Worm (Caenorhabditis elegans) whole organism, L4 larva: ENCODE measurements around the gene sart-3.

ENCODE experiments used
- F10B5.3 ChIP-seq: sonication (generic microtip); optimal IDR thresholded peaks from 2 replicates; lab custom pipeline; 2016; ENCODE audit warnings: mild to moderate bottlenecking, missing genetic modification characterization, missing compliant biosample characterization
- F44E2.7 ChIP-seq: fragments of 200-800 bp; sonication (Bioruptor generic); IDR thresholded peaks from 2 replicates; pipeline ENCODE4 v2.1.2; 2022; ENCODE audit warnings: missing genetic modification characterization, missing compliant biosample characterization
- R02D3.7 ChIP-seq: fragments of 150-350 bp; sonication (generic microtip); optimal IDR thresholded peaks from 3 replicates; lab custom pipeline; 2014; ENCODE audit warnings: missing biosample characterization, missing genetic modification characterization
- T20F7.1 ChIP-seq: fragments of 200-800 bp; sonication (Bioruptor generic); optimal IDR thresholded peaks from 2 replicates; lab custom pipeline; 2018; ENCODE audit warnings: mild to moderate bottlenecking, missing genetic modification characterization, missing compliant biosample characterization
- Y48G9A.11 ChIP-seq: fragments of 200-800 bp; sonication (Bioruptor generic); IDR thresholded peaks from 2 replicates; pipeline ENCODE4 v1.3.6; 2022; ENCODE audit warnings: missing genetic modification reagents, missing genetic modification characterization, missing compliant biosample characterization
- Y5F2A.4 ChIP-seq: fragments of 200-800 bp; sonication (Bioruptor generic); optimal IDR thresholded peaks from 2 replicates; lab custom pipeline; 2018; ENCODE audit warnings: mild to moderate bottlenecking, missing genetic modification characterization, missing compliant biosample characterization
- Y75B8A.6 ChIP-seq: fragments of 200-800 bp; sonication (Bioruptor generic); IDR thresholded peaks from 2 replicates; pipeline ENCODE4 v1.3.6; 2022; ENCODE audit warnings: missing genetic modification reagents, missing genetic modification characterization, missing compliant biosample characterization
- ZK337.2 ChIP-seq: fragments of 200-800 bp; sonication (Bioruptor generic); IDR thresholded peaks from 2 replicates; pipeline ENCODE4 v1.3.6; 2022; ENCODE audit warnings: missing genetic modification reagents, missing genetic modification characterization, missing compliant biosample characterization
- ama-1 ChIP-seq: fragments of 150-350 bp; optimal IDR thresholded peaks from 2 replicates; lab custom pipeline; 2014; ENCODE audit warnings: inconsistent platforms, mixed read lengths
- ceh-20 ChIP-seq: fragments of 200-800 bp; sonication (Bioruptor generic); IDR thresholded peaks from 2 replicates; pipeline ENCODE4 v1.3.6; 2022; ENCODE audit warnings: missing genetic modification reagents, missing genetic modification characterization, missing compliant biosample characterization
- ceh-82 ChIP-seq: sonication (generic microtip); optimal IDR thresholded peaks from 2 replicates; lab custom pipeline; 2017; ENCODE audit warnings: missing biosample characterization, missing genetic modification characterization
- cey-2 ChIP-seq: sonication (generic microtip); optimal IDR thresholded peaks from 3 replicates; lab custom pipeline; 2017; ENCODE audit warnings: missing genetic modification characterization, mild to moderate bottlenecking, missing compliant biosample characterization, antibody characterized with exemption, borderline replicate concordance; ENCODE audit not compliant: insufficient read depth
- ctbp-1 ChIP-seq: fragments of 200-800 bp; sonication (Bioruptor generic); IDR thresholded peaks from 2 replicates; pipeline ENCODE4 v1.3.6; 2022; ENCODE audit warnings: missing genetic modification reagents, missing genetic modification characterization, missing compliant biosample characterization
- daf-12 ChIP-seq: fragments of 150-350 bp; optimal IDR thresholded peaks from 2 replicates; lab custom pipeline; 2014; ENCODE audit warnings: missing biosample characterization, missing genetic modification reagents, missing genetic modification characterization
- daf-8 ChIP-seq: fragments of 200-800 bp; sonication (Bioruptor generic); IDR thresholded peaks from 2 replicates; pipeline ENCODE4 v1.3.6; 2022; ENCODE audit warnings: missing genetic modification characterization, missing compliant biosample characterization
- dmd-9 ChIP-seq: fragments of 200-800 bp; sonication (Bioruptor generic); IDR thresholded peaks from 2 replicates; pipeline ENCODE4 v1.3.6; 2022; ENCODE audit warnings: missing genetic modification reagents, missing genetic modification characterization, missing compliant biosample characterization
- dpl-1 ChIP-seq: fragments of 150-350 bp; optimal IDR thresholded peaks from 2 replicates; lab custom pipeline; 2014; ENCODE audit warnings: missing biosample characterization, missing genetic modification reagents, missing genetic modification characterization
- duxl-1 ChIP-seq: sonication (generic microtip); optimal IDR thresholded peaks from 2 replicates; lab custom pipeline; 2016; ENCODE audit warnings: mild to moderate bottlenecking, missing genetic modification characterization, moderate library complexity, missing compliant biosample characterization; ENCODE audit not compliant: poor library complexity
- dve-1 ChIP-seq: sonication (generic microtip); optimal IDR thresholded peaks from 2 replicates; lab custom pipeline; 2017; ENCODE audit warnings: antibody characterized with exemption, mild to moderate bottlenecking, missing genetic modification characterization, missing compliant biosample characterization; ENCODE audit not compliant: insufficient read depth
- egl-27 ChIP-seq: sonication (generic microtip); optimal IDR thresholded peaks from 3 replicates; lab custom pipeline; 2017; ENCODE audit warnings: missing biosample characterization, missing genetic modification reagents, missing genetic modification characterization
- egl-43 ChIP-seq: fragments of 200-800 bp; sonication (Bioruptor generic); IDR thresholded peaks from 2 replicates; pipeline ENCODE4 v1.3.6; 2022; ENCODE audit warnings: missing genetic modification reagents, missing genetic modification characterization, missing compliant biosample characterization
- fkh-10 ChIP-seq: fragments of 150-350 bp; optimal IDR thresholded peaks from 2 replicates; lab custom pipeline; 2014; ENCODE audit warnings: missing biosample characterization, missing genetic modification reagents, missing genetic modification characterization
- hif-1 ChIP-seq, 2 experiments: sonication (generic microtip); optimal IDR thresholded peaks; 2 replicates each; lab custom pipeline; 2016 to 2017; ENCODE audit warnings: missing compliant biosample characterization in 2 of 2, missing genetic modification characterization in 2 of 2, missing genetic modification reagents in 2 of 2, missing genotype in 2 of 2, mild to moderate bottlenecking in 1 of 2
- hlh-11 ChIP-seq: fragments of 200-800 bp; sonication (Bioruptor generic); optimal IDR thresholded peaks from 2 replicates; lab custom pipeline; 2018; ENCODE audit warnings: mild to moderate bottlenecking, missing genetic modification characterization, missing compliant biosample characterization
- hlh-30 ChIP-seq: sonication (generic microtip); optimal IDR thresholded peaks from 2 replicates; lab custom pipeline; 2017; ENCODE audit warnings: antibody characterized with exemption, mild to moderate bottlenecking, missing genetic modification characterization, missing compliant biosample characterization; ENCODE audit not compliant: insufficient read depth
- lim-7 ChIP-seq: fragments of 200-800 bp; sonication (Bioruptor generic); IDR thresholded peaks from 2 replicates; pipeline ENCODE4 v1.3.6; 2022; ENCODE audit warnings: missing genetic modification characterization, missing compliant biosample characterization
- lin-15B ChIP-seq: fragments of 150-350 bp; sonication (generic microtip); optimal IDR thresholded peaks from 3 replicates; lab custom pipeline; 2014; ENCODE audit warnings: missing biosample characterization, missing genetic modification characterization
- lsy-2 ChIP-seq, 2 experiments: fragments of 150-350 bp in 1 of 2; sonication (generic microtip) in 1 of 2; optimal IDR thresholded peaks; 2 replicates each; lab custom pipeline; 2014 to 2017; ENCODE audit warnings: missing biosample characterization in 2 of 2, missing genetic modification characterization in 2 of 2
- mep-1 ChIP-seq: fragments of 150-350 bp; sonication (generic microtip); optimal IDR thresholded peaks from 3 replicates; lab custom pipeline; 2014; ENCODE audit warnings: missing biosample characterization, missing genetic modification characterization
- mes-2 ChIP-seq: sonication (generic microtip); optimal IDR thresholded peaks from 2 replicates; lab custom pipeline; 2016; ENCODE audit warnings: missing genotype, mild to moderate bottlenecking, missing genetic modification characterization, missing compliant biosample characterization; ENCODE audit not compliant: poor library complexity, severe bottlenecking
- mxl-2 ChIP-seq: fragments of 200-800 bp; sonication (Bioruptor generic); conservative IDR thresholded peaks from 2 replicates; pipeline ENCODE4 v1.3.6; 2022; ENCODE audit warnings: missing genetic modification reagents, missing genetic modification characterization, missing compliant biosample characterization
- nhr-10 ChIP-seq: fragments of 150-350 bp; optimal IDR thresholded peaks from 2 replicates; lab custom pipeline; 2014; ENCODE audit warnings: missing biosample characterization, missing genetic modification characterization
- nhr-102 ChIP-seq: sonication (generic microtip); optimal IDR thresholded peaks from 2 replicates; lab custom pipeline; 2016; ENCODE audit warnings: mild to moderate bottlenecking, missing genetic modification characterization, moderate library complexity, missing compliant biosample characterization
- nhr-111 ChIP-seq: fragments of 200-800 bp; sonication (Bioruptor generic); optimal IDR thresholded peaks from 2 replicates; lab custom pipeline; 2018; ENCODE audit warnings: mild to moderate bottlenecking, missing genetic modification characterization, missing compliant biosample characterization
- nhr-25 ChIP-seq: sonication (generic microtip); optimal IDR thresholded peaks from 2 replicates; lab custom pipeline; 2017; ENCODE audit warnings: missing genetic modification characterization, mild to moderate bottlenecking, missing compliant biosample characterization, antibody characterized with exemption, moderate library complexity, borderline replicate concordance; ENCODE audit not compliant: insufficient read depth
- nhr-28 ChIP-seq: fragments of 150-350 bp; optimal IDR thresholded peaks from 2 replicates; lab custom pipeline; 2014; ENCODE audit warnings: missing biosample characterization, missing genetic modification characterization
- pha-4 ChIP-seq, 2 experiments: fragments of 150-350 bp in 1 of 2; fragments of 200-800 bp in 1 of 2; sonication (Bioruptor generic) in 1 of 2; IDR thresholded peaks in 1 of 2; optimal IDR thresholded peaks in 1 of 2; 2 replicates each; pipeline versions ENCODE4 v1.3.6 to Lab custom; 2014 to 2022; ENCODE audit warnings: missing genetic modification characterization in 2 of 2, missing genetic modification reagents in 2 of 2, missing biosample characterization in 1 of 2, missing compliant biosample characterization in 1 of 2
- php-3 ChIP-seq: fragments of 200-800 bp; sonication (Bioruptor generic); IDR thresholded peaks from 2 replicates; pipeline ENCODE4 v1.3.6; 2022; ENCODE audit warnings: missing genetic modification reagents, missing genetic modification characterization, missing compliant biosample characterization
- sdz-12 ChIP-seq: fragments of 200-800 bp; sonication (Bioruptor generic); optimal IDR thresholded peaks from 2 replicates; lab custom pipeline; 2018; ENCODE audit warnings: mild to moderate bottlenecking, missing genetic modification characterization, missing compliant biosample characterization
- set-16 ChIP-seq: fragments of 200-800 bp; sonication (Bioruptor generic); IDR thresholded peaks from 2 replicates; pipeline ENCODE4 v1.3.6; 2022; ENCODE audit warnings: missing genetic modification reagents, missing genetic modification characterization, missing compliant biosample characterization
- skn-1 ChIP-seq: fragments of 150-350 bp; optimal IDR thresholded peaks from 2 replicates; lab custom pipeline; 2014; ENCODE audit warnings: missing biosample characterization, missing genetic modification characterization
- snpc-1.2 ChIP-seq: fragments of 200-800 bp; sonication (Bioruptor generic); IDR thresholded peaks from 2 replicates; pipeline ENCODE4 v1.3.6; 2022; ENCODE audit warnings: missing genetic modification reagents, missing genetic modification characterization, missing compliant biosample characterization
- tag-97 ChIP-seq: fragments of 200-800 bp; sonication (Bioruptor generic); IDR thresholded peaks from 2 replicates; pipeline ENCODE4 v1.3.6; 2022; ENCODE audit warnings: missing genetic modification characterization, missing compliant biosample characterization
- unc-62 ChIP-seq, 3 experiments: fragments of 150-350 bp in 1 of 3; sonication (generic microtip); optimal IDR thresholded peaks in 2 of 3; peaks in 1 of 3; 1 replicate in 1 of 3; 2 replicates in 2 of 3; lab custom pipeline; 2014 to 2017; ENCODE audit warnings: missing biosample characterization in 3 of 3, missing genetic modification characterization in 3 of 3, missing genetic modification reagents in 3 of 3, missing genotype in 1 of 3
- vab-7 ChIP-seq: fragments of 200-800 bp; sonication (Bioruptor generic); IDR thresholded peaks from 2 replicates; pipeline ENCODE4 v1.3.6; 2022; ENCODE audit warnings: missing genetic modification reagents, missing genetic modification characterization, missing compliant biosample characterization
- zag-1 ChIP-seq: fragments of 150-350 bp; optimal IDR thresholded peaks from 2 replicates; lab custom pipeline; 2014; ENCODE audit warnings: missing biosample characterization, missing genetic modification characterization
- zfp-2 ChIP-seq: sonication (generic microtip); optimal IDR thresholded peaks from 2 replicates; lab custom pipeline; 2016; ENCODE audit warnings: mild to moderate bottlenecking, missing genetic modification characterization, missing compliant biosample characterization
- zip-2 ChIP-seq: fragments of 150-350 bp; optimal IDR thresholded peaks from 2 replicates; lab custom pipeline; 2014; ENCODE audit warnings: missing biosample characterization, missing genetic modification characterization

sart-3 gene

ce11 chrIV:11307770-11308169 lies 25.0 kb downstream of the sart-3 start (continued):
- TF ChIP-seq pha-4 (GFP tag; IDR thresholded peaks at IDR 0.05; lab: Robert Waterston, UW) (no peak), pha-4 (tag; optimal IDR thresholded peaks at IDR 0.05; lab: Kevin White, UChicago) (no peak), sdz-12 (GFP tag; lab: Kevin White, UChicago) (no peak), tag-97 (GFP tag; lab: Robert Waterston, UW) (no peak), unc-62 (GFP tag; optimal IDR thresholded peaks at IDR 0.05 in 1 of 2; lab: Kevin White, UChicago) (peak in 1 of 2 experiments; percentile 4), unc-62 (tag; optimal IDR thresholded peaks at IDR 0.05; lab: Kevin White, UChicago) (no peak), set-16 (GFP tag; lab: Robert Waterston, UW) (no peak), egl-43 (GFP tag; lab: Robert Waterston, UW) (no peak), lim-7 (no peak), nhr-102 (tag; lab: Kevin White, UChicago) (no peak), nhr-111 (GFP tag; lab: Kevin White, UChicago) (no peak), cey-2 (no peak), dpl-1 (GFP tag; lab: Kevin White, UChicago) (no peak), ctbp-1 (no peak), hif-1 (tag; optimal IDR thresholded peaks at IDR 0.05; lab: Kevin White, UChicago) (no peak), snpc-1.2 (GFP tag; lab: Robert Waterston, UW) (no peak), F10B5.3 (tag; lab: Kevin White, UChicago) (peak; percentile 10), ama-1 (lab: Kevin White, UChicago) (no peak), nhr-10 (tag; lab: Kevin White, UChicago) (no peak), mxl-2 (GFP tag; lab: Robert Waterston, UW) (no peak), R02D3.7 (tag; lab: Kevin White, UChicago) (no peak), lin-15B (tag; lab: Kevin White, UChicago) (no peak), mes-2 (tag; lab: Kevin White, UChicago) (peak; percentile 54), vab-7 (GFP tag; lab: Robert Waterston, UW) (no peak), hlh-11 (tag; lab: Kevin White, UChicago) (no peak)

DNA sequence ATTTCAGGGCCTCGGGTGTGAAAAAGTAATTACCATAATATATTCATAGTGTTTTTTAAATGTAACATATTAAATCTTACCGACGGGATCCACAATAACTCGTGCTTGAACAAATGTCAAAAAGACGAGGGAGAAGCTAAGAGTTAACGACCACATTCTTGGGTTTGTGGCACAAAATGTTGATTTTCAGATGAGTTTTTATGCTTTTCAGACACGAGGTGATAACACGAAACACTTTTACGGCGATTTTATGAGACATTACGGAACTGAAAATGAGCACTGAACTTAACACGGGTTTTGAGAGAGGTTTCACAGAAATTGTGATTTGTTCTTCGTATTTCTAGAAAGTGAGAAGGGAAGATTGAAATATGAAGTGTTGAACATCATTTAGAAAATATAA lies 26.2 kb downstream of the sart-3 start, which contains the start of gene B0035.13:
Gene B0035.13 (minus strand): TSS at position 173 of the 400 bp plus-strand sequence.
- TF ChIP-seq mep-1 (no peak), skn-1 (tag; lab: Kevin White, UChicago) (no peak), ceh-82 (no peak), T20F7.1 (GFP tag; lab: Kevin White, UChicago) (no peak), nhr-111 (GFP tag; lab: Kevin White, UChicago) (no peak), R02D3.7 (tag; lab: Kevin White, UChicago) (no peak), F10B5.3 (tag; lab: Kevin White, UChicago) (no peak), dmd-9 (no peak), daf-12 (tag; lab: Kevin White, UChicago) (no peak), ctbp-1 (no peak), php-3 (peak; percentile 95), zag-1 (tag; lab: Kevin White, UChicago) (no peak), lsy-2 (tag; optimal IDR thresholded peaks at IDR 0.05; lab: Kevin White, UChicago) (no peak), daf-8 (GFP tag; lab: Robert Waterston, UW) (no peak), egl-27 (tag; lab: Kevin White, UChicago) (no peak), ZK337.2 (no peak), nhr-25 (tag; lab: Kevin White, UChicago) (no peak), zfp-2 (tag; lab: Kevin White, UChicago) (no peak), fkh-10 (GFP tag; lab: Kevin White, UChicago) (no peak), nhr-28 (peak; percentile 43), zip-2 (no peak), hlh-11 (tag; lab: Kevin White, UChicago) (peak; percentile 10), F44E2.7 (GFP tag; lab: Robert Waterston, UW) (no peak), Y75B8A.6 (GFP tag; lab: Robert Waterston, UW) (no peak), ceh-20 (no peak), hlh-30 (peak; percentile 14), Y48G9A.11 (no peak), Y5F2A.4 (GFP tag; lab: Kevin White, UChicago) (no peak), ama-1 (lab: Kevin White, UChicago) (no peak), dve-1 (tag; lab: Kevin White, UChicago) (peak; percentile 58), duxl-1 (no peak)
